Worm (Caenorhabditis elegans) whole organism, late embryonic: ENCODE measurements around the gene him-18.

ENCODE experiments used
- C08G9.2 ChIP-seq: sonication (generic microtip); optimal IDR thresholded peaks from 2 replicates; lab custom pipeline; 2016; ENCODE audit warnings: mild to moderate bottlenecking, missing genetic modification characterization, moderate library complexity, missing compliant biosample characterization
- C38D4.7 ChIP-seq: fragments of 200-800 bp; sonication (Bioruptor generic); optimal IDR thresholded peaks from 2 replicates; lab custom pipeline; 2018; ENCODE audit warnings: mild to moderate bottlenecking, missing genetic modification characterization, moderate library complexity, missing compliant biosample characterization
- K02D7.2 ChIP-seq: sonication (generic microtip); optimal IDR thresholded peaks from 2 replicates; lab custom pipeline; 2017; ENCODE audit warnings: mild to moderate bottlenecking, missing genetic modification characterization, missing compliant biosample characterization
- Y22D7AL.16 ChIP-seq: sonication (generic microtip); optimal IDR thresholded peaks from 2 replicates; lab custom pipeline; 2016; ENCODE audit warnings: missing genetic modification characterization, missing compliant biosample characterization
- ahr-1 ChIP-seq: sonication (generic microtip); optimal IDR thresholded peaks from 2 replicates; lab custom pipeline; 2016; ENCODE audit warnings: missing genetic modification characterization, missing compliant biosample characterization
- ama-1 ChIP-seq: fragments of 150-350 bp; optimal IDR thresholded peaks from 2 replicates; lab custom pipeline; 2014
- ceh-14 ChIP-seq: sonication (generic microtip); optimal IDR thresholded peaks from 2 replicates; lab custom pipeline; 2016; ENCODE audit warnings: missing genotype, missing genetic modification characterization, missing compliant biosample characterization
- ceh-2 ChIP-seq: sonication (generic microtip); optimal IDR thresholded peaks from 2 replicates; lab custom pipeline; 2016; ENCODE audit warnings: missing genotype, missing genetic modification characterization, missing compliant biosample characterization
- ceh-22 ChIP-seq: sonication (generic microtip); optimal IDR thresholded peaks from 2 replicates; lab custom pipeline; 2017; ENCODE audit warnings: missing biosample characterization, missing genetic modification characterization
- ceh-30 ChIP-seq: fragments of 150-350 bp; optimal IDR thresholded peaks from 2 replicates; lab custom pipeline; 2014; ENCODE audit warnings: missing biosample characterization, missing genetic modification characterization
- ceh-31 ChIP-seq: sonication (generic microtip); optimal IDR thresholded peaks from 2 replicates; lab custom pipeline; 2016; ENCODE audit warnings: missing genetic modification characterization, missing compliant biosample characterization
- ceh-34 ChIP-seq: sonication (generic microtip); optimal IDR thresholded peaks from 2 replicates; lab custom pipeline; 2016; ENCODE audit warnings: mild to moderate bottlenecking, missing genetic modification characterization, missing compliant biosample characterization
- ceh-45 ChIP-seq: fragments of 200-800 bp; sonication (Bioruptor generic); IDR thresholded peaks from 2 replicates; pipeline ENCODE4 v1.3.6; 2022; ENCODE audit warnings: missing genetic modification reagents, missing genetic modification characterization, missing compliant biosample characterization
- ceh-6 ChIP-seq: fragments of 200-800 bp; sonication (Bioruptor generic); optimal IDR thresholded peaks from 2 replicates; lab custom pipeline; 2018; ENCODE audit warnings: mild to moderate bottlenecking, missing genetic modification characterization, missing compliant biosample characterization
- che-1 ChIP-seq: sonication (generic microtip); optimal IDR thresholded peaks from 2 replicates; lab custom pipeline; 2016; ENCODE audit warnings: mild to moderate bottlenecking, missing genetic modification characterization, missing compliant biosample characterization
- dve-1 ChIP-seq: sonication (generic microtip); optimal IDR thresholded peaks from 2 replicates; lab custom pipeline; 2017; ENCODE audit warnings: antibody characterized with exemption, mild to moderate bottlenecking, missing genetic modification characterization, missing compliant biosample characterization
- elt-2 ChIP-seq: sonication (generic microtip); optimal IDR thresholded peaks from 2 replicates; lab custom pipeline; 2016; ENCODE audit warnings: missing genetic modification reagents, missing genetic modification characterization, missing compliant biosample characterization
- elt-4 ChIP-seq: sonication (generic microtip); optimal IDR thresholded peaks from 2 replicates; lab custom pipeline; 2016; ENCODE audit warnings: missing genetic modification characterization, missing compliant biosample characterization
- ets-4 ChIP-seq: sonication (generic microtip); optimal IDR thresholded peaks from 2 replicates; lab custom pipeline; 2016; ENCODE audit warnings: missing genetic modification characterization, missing compliant biosample characterization
- eyg-1 ChIP-seq: sonication (generic microtip); optimal IDR thresholded peaks from 2 replicates; lab custom pipeline; 2016; ENCODE audit warnings: missing genotype, missing genetic modification characterization, missing compliant biosample characterization
- fax-1 ChIP-seq: sonication (generic microtip); optimal IDR thresholded peaks from 2 replicates; lab custom pipeline; 2016; ENCODE audit warnings: missing genotype, missing genetic modification characterization, missing compliant biosample characterization
- fkh-10 ChIP-seq: fragments of 150-350 bp; optimal IDR thresholded peaks from 2 replicates; lab custom pipeline; 2014; ENCODE audit warnings: missing biosample characterization, missing genetic modification reagents, missing genetic modification characterization
- fkh-6 ChIP-seq: sonication (generic microtip); optimal IDR thresholded peaks from 2 replicates; lab custom pipeline; 2016; ENCODE audit warnings: missing genetic modification characterization, missing compliant biosample characterization
- gmeb-2 ChIP-seq: sonication (generic microtip); optimal IDR thresholded peaks from 2 replicates; lab custom pipeline; 2016; ENCODE audit warnings: missing genetic modification characterization, inconsistent platforms, missing compliant biosample characterization
- hlh-13 ChIP-seq: fragments of 200-800 bp; sonication (Bioruptor generic); optimal IDR thresholded peaks from 2 replicates; lab custom pipeline; 2018; ENCODE audit warnings: mild to moderate bottlenecking, missing genetic modification characterization, missing compliant biosample characterization
- hlh-15 ChIP-seq: sonication (generic microtip); optimal IDR thresholded peaks from 2 replicates; lab custom pipeline; 2016; ENCODE audit warnings: missing genetic modification characterization, missing compliant biosample characterization
- hlh-6 ChIP-seq: sonication (generic microtip); optimal IDR thresholded peaks from 2 replicates; lab custom pipeline; 2016; ENCODE audit warnings: missing genotype, missing genetic modification characterization, missing compliant biosample characterization
- hlh-8 ChIP-seq: sonication (generic microtip); optimal IDR thresholded peaks from 2 replicates; lab custom pipeline; 2016; ENCODE audit warnings: missing genotype, missing genetic modification characterization, missing compliant biosample characterization
- lin-11 ChIP-seq: fragments of 200-800 bp; sonication (Bioruptor generic); optimal IDR thresholded peaks from 2 replicates; lab custom pipeline; 2018; ENCODE audit warnings: mild to moderate bottlenecking, missing genetic modification characterization, missing compliant biosample characterization
- mec-3 ChIP-seq: sonication (generic microtip); optimal IDR thresholded peaks from 2 replicates; lab custom pipeline; 2016; ENCODE audit warnings: borderline replicate concordance, missing genetic modification characterization, missing compliant biosample characterization
- nfya-1 ChIP-seq: sonication (generic microtip); optimal IDR thresholded peaks from 2 replicates; lab custom pipeline; 2017; ENCODE audit warnings: missing genetic modification characterization, mild to moderate bottlenecking, missing compliant biosample characterization, antibody characterized with exemption, moderate library complexity
- nhr-232 ChIP-seq: sonication (generic microtip); optimal IDR thresholded peaks from 2 replicates; lab custom pipeline; 2016; ENCODE audit warnings: missing genetic modification characterization, missing compliant biosample characterization
- npax-4 ChIP-seq: sonication (generic microtip); optimal IDR thresholded peaks from 2 replicates; lab custom pipeline; 2016; ENCODE audit warnings: missing genetic modification characterization, missing compliant biosample characterization
- pax-1 ChIP-seq: fragments of 150-350 bp; optimal IDR thresholded peaks from 2 replicates; lab custom pipeline; 2014; ENCODE audit warnings: missing biosample characterization, missing genetic modification characterization
- pha-2 ChIP-seq: sonication (generic microtip); optimal IDR thresholded peaks from 2 replicates; lab custom pipeline; 2017; ENCODE audit warnings: mild to moderate bottlenecking, missing genetic modification characterization, missing compliant biosample characterization
- pha-4 ChIP-seq: fragments of 150-350 bp; optimal IDR thresholded peaks from 2 replicates; lab custom pipeline; 2018; ENCODE audit warnings: missing biosample characterization, missing genetic modification reagents, missing genetic modification characterization
- pqm-1 ChIP-seq: sonication (generic microtip); optimal IDR thresholded peaks from 2 replicates; lab custom pipeline; 2016; ENCODE audit warnings: missing genetic modification characterization, missing compliant biosample characterization
- pros-1 ChIP-seq: fragments of 150-350 bp; optimal IDR thresholded peaks from 2 replicates; lab custom pipeline; 2014; ENCODE audit warnings: missing biosample characterization, missing genetic modification reagents, missing genetic modification characterization
- rnt-1 ChIP-seq: sonication (generic microtip); optimal IDR thresholded peaks from 2 replicates; lab custom pipeline; 2016; ENCODE audit warnings: missing genetic modification characterization, missing compliant biosample characterization
- sox-2 ChIP-seq: fragments of 200-800 bp; sonication (Bioruptor generic); IDR thresholded peaks from 2 replicates; pipeline ENCODE4 v1.3.6; 2022; ENCODE audit warnings: missing genetic modification reagents, missing genetic modification characterization, missing compliant biosample characterization
- ttx-3 ChIP-seq: sonication (generic microtip); optimal IDR thresholded peaks from 2 replicates; lab custom pipeline; 2016; ENCODE audit warnings: missing genetic modification reagents, missing genetic modification characterization, missing compliant biosample characterization
- unc-3 ChIP-seq, 2 experiments: fragments of 200-800 bp in 1 of 2; sonication (Bioruptor generic) in 1 of 2; sonication (generic microtip) in 1 of 2; conservative IDR thresholded peaks in 1 of 2; optimal IDR thresholded peaks in 1 of 2; 2 replicates each; pipeline versions ENCODE4 v1.3.6 to Lab custom; 2016 to 2022; ENCODE audit warnings: missing compliant biosample characterization in 2 of 2, missing genetic modification characterization in 2 of 2, missing genetic modification reagents in 1 of 2
- unc-86 ChIP-seq: sonication (generic microtip); optimal IDR thresholded peaks from 2 replicates; lab custom pipeline; 2016; ENCODE audit warnings: missing genetic modification characterization, missing compliant biosample characterization
- zip-5 ChIP-seq: sonication (generic microtip); optimal IDR thresholded peaks from 2 replicates; lab custom pipeline; 2016; ENCODE audit warnings: missing genetic modification characterization, missing compliant biosample characterization

Gene him-18

ce11 chrIII:4715088-4715487 is at the start of gene him-18:
TSS of gene him-18 (minus strand) at chrIII:4715188.
- TF ChIP-seq rnt-1 (tag; lab: Kevin White, UChicago) (no peak), dve-1 (tag; lab: Kevin White, UChicago) (no peak)
- TF ChIP-seq, all 69 proteins: peak for 0

- TF ChIP-seq pqm-1 (tag; lab: Kevin White, UChicago) = no peak
- TF ChIP-seq elt-4 (tag; lab: Kevin White, UChicago) = no peak
- TF ChIP-seq ceh-31 (tag; lab: Kevin White, UChicago) = no peak
- TF ChIP-seq gmeb-2 (tag; lab: Kevin White, UChicago) = no peak
- TF ChIP-seq mec-3 (tag; lab: Kevin White, UChicago) = no peak
- no peak for TF ChIP-seq pha-4 (tag; lab: Kevin White, UChicago)
- TF ChIP-seq ceh-34 (tag; lab: Kevin White, UChicago) = no peak
- no peak for TF ChIP-seq lin-11 (tag; lab: Kevin White, UChicago)
- no peak for TF ChIP-seq eyg-1
- no peak for TF ChIP-seq unc-86
- TF ChIP-seq pros-1 (tag; lab: Kevin White, UChicago) = no peak
- no peak for TF ChIP-seq hlh-13 (GFP tag; lab: Kevin White, UChicago)
- no peak for TF ChIP-seq fkh-6 (tag; lab: Kevin White, UChicago)
- no peak for TF ChIP-seq npax-4 (tag; lab: Kevin White, UChicago)
- no peak for TF ChIP-seq ahr-1 (tag; lab: Kevin White, UChicago)
- no peak for TF ChIP-seq nfya-1
- no peak for TF ChIP-seq ceh-45 (GFP tag; lab: Robert Waterston, UW)
- no peak for TF ChIP-seq ama-1 (lab: Kevin White, UChicago)
- TF ChIP-seq, all 69 proteins: peak for 0
Measured at ce11 chrIII:4763509-4763908, 48.5 kb upstream of the him-18 start, which contains the start of gene B0393.4. TSS of gene B0393.4 (minus strand) at chrIII:4763609.

ce11 chrIII:4762846-4763245 is 47.9 kb upstream of the him-18 start:
- no peak for TF ChIP-seq unc-3 (GFP tag; conservative IDR thresholded peaks at IDR 0.05; lab: Robert Waterston, UW)
- no peak for TF ChIP-seq unc-3 (tag; optimal IDR thresholded peaks at IDR 0.05; lab: Kevin White, UChicago)
- peak; percentile 20 for TF ChIP-seq mec-3 (tag; lab: Kevin White, UChicago)
- TF ChIP-seq hlh-8 (tag; lab: Kevin White, UChicago) = no peak
- no peak for TF ChIP-seq elt-2 (tag; lab: Kevin White, UChicago)
- TF ChIP-seq pax-1 (tag; lab: Kevin White, UChicago) = no peak

- TF ChIP-seq fax-1 (tag; lab: Kevin White, UChicago) = peak; percentile 16
- TF ChIP-seq nhr-232 (tag; lab: Kevin White, UChicago) = peak; percentile 21
- TF ChIP-seq gmeb-2 (tag; lab: Kevin White, UChicago) = peak; percentile 57
- no peak for TF ChIP-seq ceh-45 (GFP tag; lab: Robert Waterston, UW)
- TF ChIP-seq zip-5 (tag; lab: Kevin White, UChicago) = no peak
- peak; percentile 95 for TF ChIP-seq ets-4 (tag; lab: Kevin White, UChicago)
- TF ChIP-seq K02D7.2 (tag; lab: Kevin White, UChicago) = no peak
- peak; percentile 68 for TF ChIP-seq rnt-1 (tag; lab: Kevin White, UChicago)
- TF ChIP-seq pqm-1 (tag; lab: Kevin White, UChicago) = peak; percentile 9
- TF ChIP-seq C08G9.2 (tag; lab: Kevin White, UChicago) = peak; percentile 36
- peak; percentile 89 for TF ChIP-seq ceh-14 (tag; lab: Kevin White, UChicago)
- TF ChIP-seq ceh-31 (tag; lab: Kevin White, UChicago) = peak; percentile 88
- no peak for TF ChIP-seq mec-3 (tag; lab: Kevin White, UChicago)
- TF ChIP-seq che-1 = peak; percentile 48
- TF ChIP-seq C38D4.7 (GFP tag; lab: Kevin White, UChicago) = no peak
- peak; percentile 71 for TF ChIP-seq ceh-6 (GFP tag; lab: Kevin White, UChicago)
- no peak for TF ChIP-seq pha-4 (tag; lab: Kevin White, UChicago)
- TF ChIP-seq ahr-1 (tag; lab: Kevin White, UChicago) = peak; percentile 14
- TF ChIP-seq hlh-6 (tag; lab: Kevin White, UChicago) = peak; percentile 59
- TF ChIP-seq lin-11 (tag; lab: Kevin White, UChicago) = peak; percentile 52
- TF ChIP-seq ceh-34 (tag; lab: Kevin White, UChicago) = peak; percentile 90
- TF ChIP-seq sox-2 (GFP tag; lab: Robert Waterston, UW) = no peak; the same call in 1 of the 2 replicates
- no peak for TF ChIP-seq eyg-1
- no peak for TF ChIP-seq elt-4 (tag; lab: Kevin White, UChicago)
- peak; percentile 72 for TF ChIP-seq pha-2 (tag; lab: Kevin White, UChicago)
- peak; percentile 85 for TF ChIP-seq ceh-30 (tag; lab: Kevin White, UChicago)
- no peak for TF ChIP-seq hlh-15 (tag; lab: Kevin White, UChicago)
- no peak for TF ChIP-seq Y22D7AL.16 (tag; lab: Kevin White, UChicago)
- peak; percentile 36 for TF ChIP-seq ama-1 (lab: Kevin White, UChicago)
- peak; percentile 54 for TF ChIP-seq ceh-2
- TF ChIP-seq pros-1 (tag; lab: Kevin White, UChicago) = peak; percentile 36
- peak; percentile 4 for TF ChIP-seq fkh-10 (GFP tag; lab: Kevin White, UChicago)
- no peak for TF ChIP-seq ceh-22 (tag; lab: Kevin White, UChicago)
- TF ChIP-seq fkh-6 (tag; lab: Kevin White, UChicago) = peak; percentile 40
- TF ChIP-seq ttx-3 (tag; lab: Kevin White, UChicago) = peak; percentile 39
Measured at ce11 chrIII:4756983-4757382, 42.0 kb upstream of the him-18 start, which contains the start of gene fbxl-2. TSS of gene fbxl-2 (plus strand) at chrIII:4757260.
